Fruit fly (Drosophila melanogaster): ENCODE results near the gene CG11398.

The CG11398 gene

dm6 chrX:1239832-1240231 is 24.9 kb upstream of the CG11398 start, which contains the start of gene CG11403 (continued):
- TF ChIP-seq Stat92E (GFP tag; optimal IDR thresholded peaks at IDR 0.05) (no peak), Chrac-16 (GFP tag; optimal IDR thresholded peaks at IDR 0.05) (no peak), dimm (GFP tag; IDR thresholded peaks at IDR 0.05) (no peak), H2.0 (GFP tag; IDR thresholded peaks at IDR 0.05) (no peak), fd64A (GFP tag; optimal IDR thresholded peaks at IDR 0.05) (no peak), tna (GFP tag; IDR thresholded peaks at IDR 0.05; ENCODE audit: partially characterized antibody) (no peak), Usf (GFP tag; optimal IDR thresholded peaks at IDR 0.05) (no peak), Optix (GFP tag; IDR thresholded peaks at IDR 0.05) (no peak), CG4404 (GFP tag; IDR thresholded peaks at IDR 0.05) (no peak), unpg (GFP tag; optimal IDR thresholded peaks at IDR 0.05) (no peak), CG16863 (GFP tag; optimal IDR thresholded peaks at IDR 0.05) (no peak), crol (GFP tag; IDR thresholded peaks at IDR 0.05) (no peak), z (GFP tag; IDR thresholded peaks at IDR 0.05) (no peak), Jarid2 (GFP tag; optimal IDR thresholded peaks at IDR 0.05) (no peak), mam (GFP tag; optimal IDR thresholded peaks at IDR 0.05) (no peak), CG6765 (GFP tag; optimal IDR thresholded peaks at IDR 0.05) (no peak), bbx (GFP tag; IDR thresholded peaks at IDR 0.05; ENCODE audit: partially characterized antibody) (peak; percentile 55), CG31441 (GFP tag; IDR thresholded peaks at IDR 0.05) (no peak), BEAF-32 (GFP tag; optimal IDR thresholded peaks at IDR 0.05) (peak; percentile 95), Lhr (GFP tag; optimal IDR thresholded peaks at IDR 0.05) (peak; percentile 29), hth (optimal IDR thresholded peaks at IDR 0.05) (no peak), zf30C (GFP tag; optimal IDR thresholded peaks at IDR 0.05) (no peak), CG12299 (tag; optimal IDR thresholded peaks at IDR 0.05) (no peak), NfI (GFP tag; optimal IDR thresholded peaks at IDR 0.05) (no peak), CG13287 (GFP tag; IDR thresholded peaks at IDR 0.05; ENCODE audit: partially characterized antibody) (peak; percentile 90), CG10321 (GFP tag; IDR thresholded peaks at IDR 0.05) (no peak), luna (GFP tag; optimal IDR thresholded peaks at IDR 0.05) (no peak), org-1 (GFP tag; optimal IDR thresholded peaks at IDR 0.05) (no peak), CG8290 (GFP tag; optimal IDR thresholded peaks at IDR 0.05) (peak; percentile 12), CG8290 (tag; optimal IDR thresholded peaks at IDR 0.05) (no peak), twi (tag; optimal IDR thresholded peaks at IDR 0.05) (no peak), CG1024 (GFP tag; IDR thresholded peaks at IDR 0.05) (no peak), esg (GFP tag; conservative IDR thresholded peaks at IDR 0.05) (no peak), fd102C (GFP tag; optimal IDR thresholded peaks at IDR 0.05) (no peak), CG17328 (GFP tag; IDR thresholded peaks at IDR 0.05) (no peak)

dm6 chrX:1236475-1236874 is 21.5 kb upstream of the CG11398 start, which contains the start of gene CG3638:
TSS of gene CG3638 (minus strand) at chrX:1236684.
- TF ChIP-seq CG10979 (tag; optimal IDR thresholded peaks at IDR 0.05) (peak; percentile 42), CG10209 (GFP tag; optimal IDR thresholded peaks at IDR 0.05) (no peak), Atf-2 (GFP tag; optimal IDR thresholded peaks at IDR 0.05) (peak; percentile 24), CG17186 (GFP tag; optimal IDR thresholded peaks at IDR 0.05) (peak; percentile 63), otp (GFP tag; IDR thresholded peaks at IDR 0.05) (no peak), CG9876 (GFP tag; optimal IDR thresholded peaks at IDR 0.05) (peak; percentile 24), lov (optimal IDR thresholded peaks at IDR 0.05) (no peak), lov (GFP tag; IDR thresholded peaks at IDR 0.05) (no peak), CG34422 (GFP tag; IDR thresholded peaks at IDR 0.05) (no peak), CG12769 (tag; optimal IDR thresholded peaks at IDR 0.05) (peak; percentile 54), lola (GFP tag; optimal IDR thresholded peaks at IDR 0.05) (no peak), CG30403 (GFP tag; optimal IDR thresholded peaks at IDR 0.05) (peak; percentile 17), CG13287 (GFP tag; IDR thresholded peaks at IDR 0.05; ENCODE audit: partially characterized antibody) (peak; percentile 88), CG10366 (GFP tag; IDR thresholded peaks at IDR 0.05) (no peak), pzg (GFP tag; optimal IDR thresholded peaks at IDR 0.05) (peak; percentile 96), grau (tag; optimal IDR thresholded peaks at IDR 0.05) (peak; percentile 27), klu (GFP tag; IDR thresholded peaks at IDR 0.05) (no peak), CG8944 (GFP tag; optimal IDR thresholded peaks at IDR 0.05) (no peak), Rfx (GFP tag; IDR thresholded peaks at IDR 0.05) (peak; percentile 65), CG8765 (GFP tag; IDR thresholded peaks at IDR 0.05) (no peak)

Measured in whole organism, embryonic.